Worm (Caenorhabditis elegans): ENCODE data around the gene sfrp-1.

- TF ChIP-seq ama-1 (optimal IDR thresholded peaks at IDR 0.05) (no peak), hlh-30 (tag; optimal IDR thresholded peaks at IDR 0.05; ENCODE audit: insufficient read depth) (no peak), ztf-16 (tag; optimal IDR thresholded peaks at IDR 0.05) (no peak), unc-86 (tag; optimal IDR thresholded peaks at IDR 0.05) (no peak), F13H6.1 (tag; optimal IDR thresholded peaks at IDR 0.05) (no peak), pha-4 (tag; optimal IDR thresholded peaks at IDR 0.05) (no peak), tbx-2 (tag; optimal IDR thresholded peaks at IDR 0.05) (no peak), madf-2 (tag; optimal IDR thresholded peaks at IDR 0.05) (no peak), pqm-1 (tag; optimal IDR thresholded peaks at IDR 0.05) (no peak), ceh-18 (tag; optimal IDR thresholded peaks at IDR 0.05) (no peak), ceh-31 (tag; optimal IDR thresholded peaks at IDR 0.05) (no peak), tbx-7 (tag; optimal IDR thresholded peaks at IDR 0.05) (no peak), nhr-232 (tag; optimal IDR thresholded peaks at IDR 0.05) (no peak)
Observed at ce11 chrIV:6391566-6391965, 10.7 kb downstream of the sfrp-1 start.

Data from whole organism, late embryonic.